Fruit fly (Drosophila melanogaster) whole organism, wandering third instar larva: ENCODE data around the gene CG9920.

Experiments used
- Abd-B ChIP-seq: fragments of >200 bp; optimal IDR thresholded peaks from 2 replicates; lab custom pipeline; 2017; ENCODE audit warnings: missing biosample characterization, missing genetic modification characterization
- CG9705 ChIP-seq: fragments of 200-800 bp; sonication (Bioruptor generic); optimal IDR thresholded peaks from 2 replicates; lab custom pipeline; 2018; ENCODE audit warnings: missing biosample characterization, mild to moderate bottlenecking, missing genetic modification characterization
- Hnf4 ChIP-seq: fragments of 200-800 bp; sonication (Bioruptor generic); optimal IDR thresholded peaks from 2 replicates; lab custom pipeline; 2016; ENCODE audit warnings: missing biosample characterization, mild to moderate bottlenecking, missing genetic modification characterization
- Jra ChIP-seq: sonication (Bioruptor generic); optimal IDR thresholded peaks from 2 replicates; lab custom pipeline; 2016; ENCODE audit warnings: missing biosample characterization, missing genetic modification characterization
- Mio ChIP-seq: sonication (Bioruptor generic); optimal IDR thresholded peaks from 2 replicates; lab custom pipeline; 2016; ENCODE audit warnings: missing biosample characterization, missing genetic modification characterization
- N ChIP-seq: fragments of >200 bp; optimal IDR thresholded peaks from 2 replicates; lab custom pipeline; 2018; ENCODE audit warnings: missing biosample characterization, missing external identifiers, missing genetic modification characterization
- OdsH ChIP-seq: fragments of 200-800 bp; sonication (Bioruptor generic); optimal IDR thresholded peaks from 2 replicates; lab custom pipeline; 2016; ENCODE audit warnings: missing biosample characterization, mild to moderate bottlenecking, missing genetic modification characterization
- br ChIP-seq: fragments of 200-800 bp; sonication (Bioruptor generic); optimal IDR thresholded peaks from 2 replicates; lab custom pipeline; 2016; ENCODE audit warnings: missing biosample characterization, missing genetic modification characterization
- foxo ChIP-seq, 2 experiments: fragments of 200-800 bp; sonication (Bioruptor generic); optimal IDR thresholded peaks; 2 replicates in 1 of 2; 3 replicates in 1 of 2; lab custom pipeline; 2016 to 2017; ENCODE audit warnings: missing biosample characterization in 2 of 2, missing genetic modification characterization in 2 of 2
- h ChIP-seq: fragments of 200-800 bp; sonication (Bioruptor generic); optimal IDR thresholded peaks from 3 replicates; lab custom pipeline; 2016; ENCODE audit warnings: missing biosample characterization, mild to moderate bottlenecking, missing genetic modification characterization
- lola ChIP-seq: fragments of >200 bp; optimal IDR thresholded peaks from 2 replicates; lab custom pipeline; 2017; ENCODE audit warnings: missing biosample characterization, missing genetic modification characterization
- pan ChIP-seq: fragments of >200 bp; optimal IDR thresholded peaks from 2 replicates; lab custom pipeline; 2017
- psq ChIP-seq: fragments of 200-800 bp; sonication (Bioruptor generic); optimal IDR thresholded peaks from 3 replicates; lab custom pipeline; 2017; ENCODE audit warnings: missing biosample characterization, mild to moderate bottlenecking, missing genetic modification characterization, moderate library complexity
- usp ChIP-seq: fragments of >200 bp; optimal IDR thresholded peaks from 2 replicates; lab custom pipeline; 2017; ENCODE audit warnings: missing biosample characterization, missing genetic modification characterization

dm6 chr3R:14070664-14071063 is 27.2 kb downstream of the CG9920 start:
- no peak for TF ChIP-seq Abd-B (GFP tag; lab: Kevin White, UChicago)
- TF ChIP-seq lola, result no peak
- peak; percentile 21 for TF ChIP-seq OdsH (GFP tag; lab: Kevin White, UChicago)
- no peak for TF ChIP-seq Hnf4 (GFP tag; lab: Kevin White, UChicago)
- TF ChIP-seq foxo (GFP tag; optimal IDR thresholded peaks at IDR 0.05; lab: Kevin White, UChicago), result peak in 1 of 2 experiments; percentile 11
- no peak for TF ChIP-seq usp
- TF ChIP-seq pan (lab: Kevin White, UChicago), result no peak
- TF ChIP-seq Mio (GFP tag; lab: Kevin White, UChicago), result no peak
- TF ChIP-seq N, result no peak
- TF ChIP-seq CG9705 (GFP tag; lab: Kevin White, UChicago), result no peak
- no peak for TF ChIP-seq Jra
- no peak for TF ChIP-seq psq
- TF ChIP-seq br (GFP tag; lab: Kevin White, UChicago), result no peak
- no peak for TF ChIP-seq h (GFP tag; lab: Kevin White, UChicago)
